Fruit fly (Drosophila melanogaster): ENCODE data around the gene pit.

- no peak for TF ChIP-seq Sin3A (optimal IDR thresholded peaks at IDR 0.05)
- TF ChIP-seq h (optimal IDR thresholded peaks at IDR 0.05): no peak
- TF ChIP-seq psq (optimal IDR thresholded peaks at IDR 0.05): no peak
Measured at dm6 chr3R:22046231-22046630, 12.1 kb downstream of the pit start.

All from Kc167 (cell line).